Fruit fly (Drosophila melanogaster) whole organism, pupa: ENCODE results near the gene CG32236.

ENCODE experiments used
- CG10348 ChIP-seq: fragments of 200-800 bp; sonication (Bioruptor generic); IDR thresholded peaks from 2 replicates; pipeline ENCODE4 v1.3.6; 2022; ENCODE audit warnings: missing biosample characterization, missing genetic modification characterization
- CG12605 ChIP-seq: fragments of 200-800 bp; sonication (Bioruptor generic); IDR thresholded peaks from 2 replicates; pipeline ENCODE4 v1.3.6; 2022; ENCODE audit warnings: missing biosample characterization, missing genetic modification characterization
- CG13204 ChIP-seq: fragments of 200-800 bp; sonication (Bioruptor generic); optimal IDR thresholded peaks from 2 replicates; lab custom pipeline; 2018; ENCODE audit warnings: missing biosample characterization, mild to moderate bottlenecking, missing genetic modification characterization, moderate library complexity
- CG14655 ChIP-seq: fragments of 200-800 bp; sonication (Bioruptor generic); optimal IDR thresholded peaks from 3 replicates; lab custom pipeline; 2017; ENCODE audit warnings: mild to moderate bottlenecking, missing biosample characterization, missing genetic modification reagents, missing genetic modification characterization
- CG15710 ChIP-seq: fragments of 200-800 bp; sonication (Bioruptor generic); optimal IDR thresholded peaks from 2 replicates; lab custom pipeline; 2018; ENCODE audit warnings: missing biosample characterization, mild to moderate bottlenecking, missing genetic modification characterization, moderate library complexity
- CG17806 ChIP-seq: fragments of 200-800 bp; sonication (Bioruptor generic); optimal IDR thresholded peaks from 2 replicates; lab custom pipeline; 2018; ENCODE audit warnings: missing biosample characterization, mild to moderate bottlenecking, missing genetic modification characterization, moderate library complexity
- CG32121 ChIP-seq: fragments of 200-800 bp; sonication (Bioruptor generic); IDR thresholded peaks from 2 replicates; pipeline ENCODE4 v1.3.6; 2022; ENCODE audit warnings: missing biosample characterization, missing genetic modification characterization
- CG34367 ChIP-seq: fragments of 200-800 bp; sonication (Bioruptor generic); optimal IDR thresholded peaks from 2 replicates; lab custom pipeline; 2018; ENCODE audit warnings: missing biosample characterization, mild to moderate bottlenecking, missing genetic modification characterization
- CG4496 ChIP-seq: fragments of 200-800 bp; sonication (Bioruptor generic); IDR thresholded peaks from 3 replicates; pipeline ENCODE4 v1.3.6; 2022; ENCODE audit warnings: missing biosample characterization, missing genetic modification characterization
- CG8159 ChIP-seq: fragments of 200-800 bp; sonication (Bioruptor generic); optimal IDR thresholded peaks from 3 replicates; lab custom pipeline; 2018; ENCODE audit warnings: missing biosample characterization, mild to moderate bottlenecking, missing genetic modification characterization, moderate library complexity
- CG8301 ChIP-seq: fragments of 200-800 bp; sonication (Bioruptor generic); optimal IDR thresholded peaks from 2 replicates; lab custom pipeline; 2018; ENCODE audit warnings: missing biosample characterization, mild to moderate bottlenecking, missing genetic modification characterization
- CG9948 ChIP-seq: fragments of 200-800 bp; sonication (Bioruptor generic); optimal IDR thresholded peaks from 2 replicates; lab custom pipeline; 2018; ENCODE audit warnings: missing biosample characterization, mild to moderate bottlenecking, missing genetic modification characterization, moderate library complexity
- D1 ChIP-seq: fragments of 200-800 bp; sonication (Bioruptor generic); optimal IDR thresholded peaks from 2 replicates; lab custom pipeline; 2018; ENCODE audit warnings: missing biosample characterization, mild to moderate bottlenecking, missing genetic modification characterization, moderate library complexity
- EcR ChIP-seq: fragments of 200-800 bp; sonication (Bioruptor generic); optimal IDR thresholded peaks from 3 replicates; lab custom pipeline; 2019; ENCODE audit warnings: missing biosample characterization, missing genetic modification characterization, mild to moderate bottlenecking, moderate library complexity, missing genetic modification reagents
- Ets98B ChIP-seq: fragments of 200-800 bp; sonication (Bioruptor generic); IDR thresholded peaks from 2 replicates; pipeline ENCODE4 v1.3.6; 2022; ENCODE audit warnings: missing biosample characterization, missing genetic modification characterization
- Pif1A ChIP-seq: fragments of 200-800 bp; sonication (Bioruptor generic); optimal IDR thresholded peaks from 3 replicates; lab custom pipeline; 2016; ENCODE audit warnings: missing biosample characterization, missing genetic modification characterization
- Pif1B ChIP-seq: fragments of 200-800 bp; sonication (Bioruptor generic); optimal IDR thresholded peaks from 3 replicates; lab custom pipeline; 2016; ENCODE audit warnings: missing biosample characterization, missing genetic modification characterization
- Snoo ChIP-seq: fragments of 200-800 bp; sonication (Bioruptor generic); optimal IDR thresholded peaks from 3 replicates; lab custom pipeline; 2017; ENCODE audit warnings: missing biosample characterization, mild to moderate bottlenecking, missing genetic modification characterization, inconsistent platforms
- fd96Ca ChIP-seq: fragments of 200-800 bp; sonication (Bioruptor generic); IDR thresholded peaks from 3 replicates; pipeline ENCODE4 v1.3.6; 2022; ENCODE audit warnings: missing biosample characterization, missing genetic modification characterization
- gl ChIP-seq: fragments of 200-800 bp; sonication (Bioruptor generic); optimal IDR thresholded peaks from 2 replicates; lab custom pipeline; 2018; ENCODE audit warnings: missing biosample characterization, mild to moderate bottlenecking, missing genetic modification characterization
- rn ChIP-seq: fragments of 200-800 bp; sonication (Bioruptor generic); IDR thresholded peaks from 2 replicates; pipeline ENCODE4 v1.3.6; 2022; ENCODE audit warnings: missing biosample characterization, missing genetic modification characterization

CG32236 gene

dm6 chr3L:4691775-4692174, 24.6 kb upstream of the CG32236 start:
- TF ChIP-seq CG13204 (GFP tag; lab: Kevin White, UChicago): no peak
- TF ChIP-seq CG34367 (tag; lab: Kevin White, UChicago): peak; percentile 15
- no peak for TF ChIP-seq fd96Ca (GFP tag; lab: Robert Waterston, UW)
- TF ChIP-seq Snoo: no peak
- peak; percentile 69; the same call in 2 of the 3 replicates for TF ChIP-seq CG4496 (GFP tag; lab: Robert Waterston, UW)
- peak; percentile 77 for TF ChIP-seq CG9948 (tag; lab: Kevin White, UChicago)
- TF ChIP-seq rn (GFP tag; lab: Robert Waterston, UW): no peak
- no peak for TF ChIP-seq EcR (GFP tag; lab: Kevin White, UChicago)
- no peak for TF ChIP-seq Pif1B
- TF ChIP-seq CG8301 (tag; lab: Kevin White, UChicago): peak; percentile 70
- TF ChIP-seq CG10348 (GFP tag; lab: Robert Waterston, UW): no peak
- TF ChIP-seq gl (tag; lab: Kevin White, UChicago): no peak
- TF ChIP-seq Pif1A (GFP tag; lab: Kevin White, UChicago): no peak
- peak; percentile 56 for TF ChIP-seq CG15710 (tag; lab: Kevin White, UChicago)
- TF ChIP-seq Ets98B: no peak
- TF ChIP-seq CG14655 (GFP tag; lab: Kevin White, UChicago): peak; percentile 84
- peak; percentile 65 for TF ChIP-seq CG17806 (tag; lab: Kevin White, UChicago)
- TF ChIP-seq D1 (tag; lab: Kevin White, UChicago): peak; percentile 25
- TF ChIP-seq CG32121: no peak
- peak; percentile 72 for TF ChIP-seq CG8159 (tag; lab: Kevin White, UChicago)
- TF ChIP-seq CG12605 (GFP tag; lab: Robert Waterston, UW): 0 out of 2 replicates have a peak, but pooled peaks have one; percentile 12

dm6 chr3L:4690698-4691097, 23.5 kb upstream of the CG32236 start:
- TF ChIP-seq EcR (GFP tag; lab: Kevin White, UChicago) (no peak), CG34367 (tag; lab: Kevin White, UChicago) (peak; percentile 13), CG32121 (peak; percentile 40; the same call in 1 of the 2 replicates), CG17806 (tag; lab: Kevin White, UChicago) (peak; percentile 42), CG8301 (tag; lab: Kevin White, UChicago) (peak; percentile 36), CG8159 (tag; lab: Kevin White, UChicago) (peak; percentile 38), Pif1A (GFP tag; lab: Kevin White, UChicago) (no peak), rn (GFP tag; lab: Robert Waterston, UW) (0 out of 2 replicates have a peak, but pooled peaks have one; percentile 24), CG12605 (GFP tag; lab: Robert Waterston, UW) (peak; percentile 34; the same call in 1 of the 2 replicates), Ets98B (peak; percentile 60), CG4496 (GFP tag; lab: Robert Waterston, UW) (peak; percentile 55; the same call in 1 of the 3 replicates), gl (tag; lab: Kevin White, UChicago) (no peak), CG15710 (tag; lab: Kevin White, UChicago) (peak; percentile 43), CG14655 (GFP tag; lab: Kevin White, UChicago) (peak; percentile 43), Pif1B (no peak), D1 (tag; lab: Kevin White, UChicago) (no peak), CG9948 (tag; lab: Kevin White, UChicago) (no peak), CG13204 (GFP tag; lab: Kevin White, UChicago) (no peak), Snoo (peak; percentile 38), fd96Ca (GFP tag; lab: Robert Waterston, UW) (no peak), CG10348 (GFP tag; lab: Robert Waterston, UW) (no peak)

dm6 chr3L:4689970-4690369, 22.8 kb upstream of the CG32236 start, which contains the start of gene CG18418:
Gene CG18418 (minus strand): TSS chr3L:4690070.
- no peak for TF ChIP-seq D1 (tag; lab: Kevin White, UChicago)
- no peak for TF ChIP-seq CG12605 (GFP tag; lab: Robert Waterston, UW)
- no peak for TF ChIP-seq CG14655 (GFP tag; lab: Kevin White, UChicago)
- no peak for TF ChIP-seq CG32121
- TF ChIP-seq CG15710 (tag; lab: Kevin White, UChicago): no peak
- TF ChIP-seq CG8301 (tag; lab: Kevin White, UChicago): no peak
- no peak for TF ChIP-seq rn (GFP tag; lab: Robert Waterston, UW)
- no peak for TF ChIP-seq CG34367 (tag; lab: Kevin White, UChicago)
- TF ChIP-seq CG10348 (GFP tag; lab: Robert Waterston, UW): no peak
- TF ChIP-seq CG17806 (tag; lab: Kevin White, UChicago): no peak

- TF ChIP-seq gl (tag; lab: Kevin White, UChicago): no peak
- TF ChIP-seq CG34367 (tag; lab: Kevin White, UChicago): no peak
- TF ChIP-seq Pif1B: no peak
- no peak for TF ChIP-seq CG15710 (tag; lab: Kevin White, UChicago)
- no peak for TF ChIP-seq CG32121
- no peak for TF ChIP-seq CG8159 (tag; lab: Kevin White, UChicago)
- TF ChIP-seq fd96Ca (GFP tag; lab: Robert Waterston, UW): no peak
- TF ChIP-seq Ets98B: no peak
- TF ChIP-seq CG12605 (GFP tag; lab: Robert Waterston, UW): no peak
- no peak for TF ChIP-seq rn (GFP tag; lab: Robert Waterston, UW)
Measured at dm6 chr3L:4688674-4689073, 21.5 kb upstream of the CG32236 start, which contains the start of gene CG7514. Gene CG7514 (minus strand): TSS chr3L:4688774.

dm6 chr3L:4687133-4687532, 19.9 kb upstream of the CG32236 start, which contains the start of gene axo:
Gene axo (minus strand): TSS chr3L:4687317.
- TF ChIP-seq EcR (GFP tag; lab: Kevin White, UChicago) (no peak), CG32121 (no peak), CG13204 (GFP tag; lab: Kevin White, UChicago) (peak; percentile 77), D1 (tag; lab: Kevin White, UChicago) (no peak), CG10348 (GFP tag; lab: Robert Waterston, UW) (no peak), CG9948 (tag; lab: Kevin White, UChicago) (no peak)
